Fruit fly (Drosophila melanogaster): ENCODE results near the gene CG42581.

DNA sequence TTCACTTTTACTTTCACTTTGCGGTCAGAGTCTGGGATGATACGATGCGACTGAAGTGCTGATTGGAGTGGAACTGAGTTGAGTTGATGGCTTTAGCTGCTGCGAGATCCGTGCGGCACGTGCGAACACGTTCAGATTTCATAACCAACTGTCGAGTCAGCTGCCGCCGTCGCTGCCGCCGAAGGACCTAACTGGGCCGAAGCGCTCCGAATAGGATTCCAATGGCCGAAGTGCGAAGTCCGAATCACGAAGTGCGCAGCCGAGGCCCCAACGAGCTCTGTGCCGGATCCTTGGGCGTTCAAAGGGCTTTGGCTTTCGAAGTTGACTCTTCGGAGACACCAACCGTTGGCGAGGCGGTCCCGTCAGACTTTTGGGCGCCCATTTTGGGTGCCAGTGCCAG, 33.7 kb downstream of the CG42581 start, which contains the start of gene Dop2R:
- TF ChIP-seq Dll (optimal IDR thresholded peaks at IDR 0.05) (no peak), pan (optimal IDR thresholded peaks at IDR 0.05) (no peak)

Measured in whole organism.